Worm (Caenorhabditis elegans): ENCODE results near the gene ZK287.4.

DNA sequence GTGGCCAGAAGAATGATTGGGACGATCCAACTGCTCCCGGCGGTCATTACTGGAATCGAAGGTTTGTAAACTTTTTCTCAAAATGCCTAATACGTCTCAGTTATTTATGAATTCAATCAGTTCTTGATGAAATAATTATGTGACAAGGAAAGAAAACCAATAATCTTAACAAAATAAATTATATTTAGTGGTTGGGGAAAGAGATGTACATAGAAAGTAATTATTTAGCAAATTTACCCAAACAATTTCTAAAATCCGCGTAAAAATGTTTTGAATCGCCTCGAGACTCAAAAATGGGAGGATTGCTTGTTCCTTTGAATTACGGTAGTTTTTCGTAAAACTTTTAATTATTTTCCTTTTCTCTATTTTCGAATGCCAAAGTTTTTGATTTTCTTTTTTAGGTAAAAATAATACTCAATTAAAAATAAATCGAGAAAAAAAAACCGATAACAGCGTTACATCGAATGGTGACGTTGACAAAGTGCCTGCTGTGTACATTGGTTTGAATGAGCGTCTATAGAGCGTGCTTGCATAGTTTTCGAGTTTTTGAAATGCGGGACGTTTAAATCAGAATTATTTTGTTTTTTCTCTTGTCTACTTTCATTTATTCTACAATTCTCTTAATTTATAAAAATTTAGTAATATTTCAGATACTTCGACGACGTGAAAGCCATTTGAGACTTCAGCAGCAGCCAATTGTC, 44.2 kb upstream of the ZK287.4 start, which contains the start of the genes aagr-3 and drap-1:
- TF ChIP-seq him-1 (tag; optimal IDR thresholded peaks at IDR 0.05) (no peak), dao-5 (tag; optimal IDR thresholded peaks at IDR 0.05) (no peak)
